Worm (Caenorhabditis elegans): ENCODE data around the gene F53F4.15.

F53F4.15 gene

DNA sequence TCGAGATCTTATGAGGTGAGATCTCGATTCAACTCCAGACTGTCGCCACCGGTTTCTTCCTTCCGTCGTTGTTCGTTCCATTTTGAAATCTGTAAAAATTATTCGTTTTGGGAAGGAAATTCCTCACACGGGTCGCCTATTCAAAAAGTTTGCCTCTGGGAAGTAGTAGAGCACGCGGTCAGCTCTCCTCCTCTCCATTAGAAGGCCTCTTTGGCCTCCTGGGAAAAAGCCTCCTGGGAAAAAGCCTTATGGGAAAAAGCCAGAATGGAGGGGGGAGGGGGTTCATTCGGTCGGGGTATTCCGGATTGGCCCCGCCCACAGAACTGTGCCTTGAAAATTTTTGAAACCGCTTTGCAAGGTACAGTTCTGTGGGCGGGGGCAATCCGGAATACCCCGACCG lies 26.8 kb downstream of the F53F4.15 start (continued):
- peak; percentile 24; the same call in 1 of the 2 replicates for TF ChIP-seq rcor-1 (GFP tag; IDR thresholded peaks at IDR 0.05)
- no peak for TF ChIP-seq nfya-2 (GFP tag; IDR thresholded peaks at IDR 0.05)
- TF ChIP-seq egl-18 (GFP tag; IDR thresholded peaks at IDR 0.05), result no peak
- no peak for TF ChIP-seq madf-10 (tag; optimal IDR thresholded peaks at IDR 0.05)
- 0 out of 2 replicates have a peak, but pooled peaks have one; percentile 35 for TF ChIP-seq Y79H2A.3 (GFP tag; conservative IDR thresholded peaks at IDR 0.05)
- TF ChIP-seq nfyb-1 (GFP tag; IDR thresholded peaks at IDR 0.05), result no peak
- no peak for TF ChIP-seq somi-1 (GFP tag; optimal IDR thresholded peaks at IDR 0.05)
- no peak for TF ChIP-seq ztf-18 (tag; optimal IDR thresholded peaks at IDR 0.05)
- TF ChIP-seq hlh-26 (GFP tag; conservative IDR thresholded peaks at IDR 0.05), result no peak
- TF ChIP-seq lin-35 (GFP tag; optimal IDR thresholded peaks at IDR 0.05), result no peak
- no peak for TF ChIP-seq rec-8 (tag; optimal IDR thresholded peaks at IDR 0.05)
- no peak for TF ChIP-seq madf-6 (GFP tag; IDR thresholded peaks at IDR 0.05)
- TF ChIP-seq ztf-26 (tag; optimal IDR thresholded peaks at IDR 0.05), result no peak
- no peak for TF ChIP-seq nhr-179 (tag; optimal IDR thresholded peaks at IDR 0.05)

DNA sequence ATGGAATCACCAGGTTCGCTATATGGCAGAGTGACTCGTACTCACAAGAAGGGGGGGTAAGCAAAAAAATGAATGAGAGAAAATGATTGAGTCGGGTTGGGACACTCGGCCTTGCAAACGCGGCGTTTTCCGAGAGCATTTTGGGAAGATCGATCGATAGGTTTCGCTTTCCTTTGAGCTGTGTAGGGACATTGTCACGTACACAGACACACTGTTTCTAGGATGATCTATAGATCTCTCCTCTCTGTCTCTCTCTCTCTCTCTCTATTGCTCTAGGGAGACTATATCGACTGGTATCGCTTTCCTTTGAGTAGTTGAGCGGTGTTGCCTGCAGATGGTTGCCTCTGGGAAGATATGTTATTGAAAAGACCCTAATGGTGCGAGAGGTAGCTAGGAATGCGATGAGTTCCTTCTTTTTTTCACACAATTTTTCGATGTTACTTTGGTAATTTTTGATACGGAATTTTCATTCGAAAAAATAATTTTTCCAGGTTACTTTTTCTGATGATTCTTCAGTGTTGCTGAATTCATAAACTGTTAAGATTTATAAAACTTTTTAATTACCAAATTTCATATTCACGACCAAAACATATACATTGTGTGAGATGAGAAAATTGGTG lies 29.1 kb downstream of the F53F4.15 start, which contains the start of gene H37A05.4:
TSS of gene H37A05.4 (minus strand) at position 51 of the 620 bp plus-strand sequence.
- TF ChIP-seq egl-44 (GFP tag; IDR thresholded peaks at IDR 0.05) (peak; percentile 56; the same call in 1 of the 2 replicates), B0336.3 (GFP tag; IDR thresholded peaks at IDR 0.05) (peak; percentile 92), K12H6.12 (tag; optimal IDR thresholded peaks at IDR 0.05) (peak; percentile 41), B0019.2 (GFP tag; conservative IDR thresholded peaks at IDR 0.05) (no peak), akir-1 (GFP tag; optimal IDR thresholded peaks at IDR 0.05) (no peak), ets-4 (GFP tag; optimal IDR thresholded peaks at IDR 0.05) (no peak), zfh-2 (GFP tag; conservative IDR thresholded peaks at IDR 0.05) (0 out of 2 replicates have a peak, but pooled peaks have one; percentile 20), snpc-1.1 (tag; optimal IDR thresholded peaks at IDR 0.05; ENCODE audit: insufficient read depth) (no peak), ztf-26 (tag; optimal IDR thresholded peaks at IDR 0.05) (peak; percentile 68), sdz-38 (tag; optimal IDR thresholded peaks at IDR 0.05) (no peak), nfya-2 (GFP tag; IDR thresholded peaks at IDR 0.05) (no peak), madf-3 (GFP tag; IDR thresholded peaks at IDR 0.05) (peak; percentile 35; the same call in 1 of the 2 replicates), hmg-20 (GFP tag; IDR thresholded peaks at IDR 0.05) (peak; percentile 25), attf-6 (GFP tag; IDR thresholded peaks at IDR 0.05) (0 out of 2 replicates have a peak, but pooled peaks have one; percentile 43), let-607 (tag; optimal IDR thresholded peaks at IDR 0.05) (peak in 1 of 2 experiments; percentile 12), ztf-18 (tag; optimal IDR thresholded peaks at IDR 0.05) (peak; percentile 13), bed-2 (GFP tag; IDR thresholded peaks at IDR 0.05) (no peak), snpc-3.4 (tag; optimal IDR thresholded peaks at IDR 0.05) (no peak), madf-6 (GFP tag; IDR thresholded peaks at IDR 0.05) (peak; percentile 50; the same call in 1 of the 2 replicates), attf-5 (GFP tag; optimal IDR thresholded peaks at IDR 0.05) (peak; percentile 31), aptf-2 (GFP tag; conservative IDR thresholded peaks at IDR 0.05) (peak; percentile 96), Y79H2A.3 (GFP tag; conservative IDR thresholded peaks at IDR 0.05) (0 out of 2 replicates have a peak, but pooled peaks have one; percentile 14), tlf-1 (GFP tag; optimal IDR thresholded peaks at IDR 0.05) (peak; percentile 74), let-526 (GFP tag; IDR thresholded peaks at IDR 0.05) (0 out of 2 replicates have a peak, but pooled peaks have one; percentile 13), nhr-120 (GFP tag; IDR thresholded peaks at IDR 0.05) (no peak), Y53G8AR.9 (GFP tag; conservative IDR thresholded peaks at IDR 0.05) (peak; percentile 91), mes-4 (tag; optimal IDR thresholded peaks at IDR 0.05) (no peak), egrh-3 (GFP tag; IDR thresholded peaks at IDR 0.05) (no peak), pbrm-1 (GFP tag; IDR thresholded peaks at IDR 0.05) (no peak; the same call in 1 of the 2 replicates), K11D2.4 (GFP tag; IDR thresholded peaks at IDR 0.05) (peak; percentile 73), Y56A3A.18 (GFP tag; IDR thresholded peaks at IDR 0.05) (no peak; the same call in none of the 2 replicates), nhr-179 (tag; optimal IDR thresholded peaks at IDR 0.05) (no peak), ztf-25 (GFP tag; IDR thresholded peaks at IDR 0.05) (no peak), rec-8 (tag; optimal IDR thresholded peaks at IDR 0.05) (no peak), lir-1 (GFP tag; conservative IDR thresholded peaks at IDR 0.05) (no peak), ztf-3 (GFP tag; optimal IDR thresholded peaks at IDR 0.05) (no peak), lin-35 (GFP tag; optimal IDR thresholded peaks at IDR 0.05) (peak in 1 of 3 experiments; percentile 17), C06A6.2 (GFP tag; conservative IDR thresholded peaks at IDR 0.05) (peak; percentile 57)
